Worm (Caenorhabditis elegans) whole organism, L2 larva: ENCODE measurements around the gene sra-8.

ENCODE experiments used
- F13H6.1 ChIP-seq: sonication (generic microtip); optimal IDR thresholded peaks from 2 replicates; lab custom pipeline; 2016; ENCODE audit warnings: missing genetic modification characterization, missing compliant biosample characterization
- R02D3.7 ChIP-seq: fragments of 150-350 bp; optimal IDR thresholded peaks from 2 replicates; lab custom pipeline; 2014; ENCODE audit warnings: missing biosample characterization, missing genetic modification characterization
- Y55F3AM.14 ChIP-seq: fragments of 200-800 bp; sonication (Bioruptor generic); optimal IDR thresholded peaks from 2 replicates; lab custom pipeline; 2018; ENCODE audit warnings: mild to moderate bottlenecking, missing genetic modification characterization, missing compliant biosample characterization
- ZK546.5 ChIP-seq: sonication (generic microtip); optimal IDR thresholded peaks from 2 replicates; lab custom pipeline; 2017; ENCODE audit warnings: missing biosample characterization, missing genetic modification characterization
- aly-2 ChIP-seq: fragments of 150-350 bp; optimal IDR thresholded peaks from 2 replicates; lab custom pipeline; 2014; ENCODE audit warnings: missing biosample characterization, missing genetic modification characterization
- ama-1 ChIP-seq: fragments of 150-350 bp; optimal IDR thresholded peaks from 2 replicates; lab custom pipeline; 2018; ENCODE audit warnings: inconsistent platforms
- blmp-1 ChIP-seq: sonication (generic microtip); optimal IDR thresholded peaks from 2 replicates; lab custom pipeline; 2017; ENCODE audit warnings: missing genetic modification characterization, mild to moderate bottlenecking, missing compliant biosample characterization, antibody characterized with exemption, moderate library complexity; ENCODE audit not compliant: insufficient read depth
- ceh-16 ChIP-seq: fragments of 150-350 bp; optimal IDR thresholded peaks from 2 replicates; lab custom pipeline; 2014; ENCODE audit warnings: missing biosample characterization, missing genetic modification characterization
- ceh-82 ChIP-seq: fragments of 150-350 bp; optimal IDR thresholded peaks from 2 replicates; lab custom pipeline; 2014; ENCODE audit warnings: missing biosample characterization, missing genetic modification characterization
- elt-1 ChIP-seq: fragments of 150-350 bp; optimal IDR thresholded peaks from 2 replicates; lab custom pipeline; 2014; ENCODE audit warnings: missing biosample characterization, missing genetic modification characterization
- elt-3 ChIP-seq: sonication (generic microtip); optimal IDR thresholded peaks from 2 replicates; lab custom pipeline; 2017; ENCODE audit warnings: missing biosample characterization, missing genetic modification characterization
- fos-1 ChIP-seq: fragments of 150-350 bp; optimal IDR thresholded peaks from 2 replicates; lab custom pipeline; 2014; ENCODE audit warnings: missing biosample characterization, missing genetic modification characterization
- gmeb-1 ChIP-seq: fragments of 150-350 bp; optimal IDR thresholded peaks from 2 replicates; lab custom pipeline; 2014; ENCODE audit warnings: missing biosample characterization, missing genetic modification characterization
- lin-39 ChIP-seq: fragments of 150-350 bp; optimal IDR thresholded peaks from 2 replicates; lab custom pipeline; 2014; ENCODE audit warnings: missing biosample characterization, missing genetic modification reagents, missing genetic modification characterization
- lsy-2 ChIP-seq, 2 experiments: fragments of 150-350 bp in 1 of 2; sonication (generic microtip) in 1 of 2; optimal IDR thresholded peaks; 2 replicates each; lab custom pipeline; 2014 to 2017; ENCODE audit warnings: missing biosample characterization in 2 of 2, missing genetic modification characterization in 2 of 2
- mab-5 ChIP-seq: fragments of 150-350 bp; optimal IDR thresholded peaks from 2 replicates; lab custom pipeline; 2014; ENCODE audit warnings: missing biosample characterization, missing genetic modification characterization
- mbf-1 ChIP-seq: sonication (generic microtip); optimal IDR thresholded peaks from 2 replicates; lab custom pipeline; 2017; ENCODE audit warnings: missing biosample characterization, missing genetic modification characterization
- mdl-1 ChIP-seq, 2 experiments: fragments of 150-350 bp in 1 of 2; sonication (generic microtip) in 1 of 2; optimal IDR thresholded peaks; 2 replicates each; lab custom pipeline; 2017; ENCODE audit warnings: missing biosample characterization in 2 of 2, missing genetic modification characterization in 2 of 2
- nhr-12 ChIP-seq: fragments of 150-350 bp; optimal IDR thresholded peaks from 2 replicates; lab custom pipeline; 2014; ENCODE audit warnings: missing biosample characterization, missing genetic modification characterization
- nhr-129 ChIP-seq: fragments of 150-350 bp; optimal IDR thresholded peaks from 2 replicates; lab custom pipeline; 2014; ENCODE audit warnings: missing biosample characterization, missing genetic modification characterization
- nhr-21 ChIP-seq: fragments of 150-350 bp; optimal IDR thresholded peaks from 2 replicates; lab custom pipeline; 2014; ENCODE audit warnings: missing biosample characterization, missing genetic modification characterization
- nhr-25 ChIP-seq: fragments of 150-350 bp; sonication (generic microtip); optimal IDR thresholded peaks from 3 replicates; lab custom pipeline; 2014; ENCODE audit warnings: missing biosample characterization, missing genetic modification characterization
- nhr-77 ChIP-seq: fragments of 150-350 bp; optimal IDR thresholded peaks from 2 replicates; lab custom pipeline; 2014; ENCODE audit warnings: missing biosample characterization, missing genetic modification characterization
- peb-1 ChIP-seq: fragments of 150-350 bp; optimal IDR thresholded peaks from 2 replicates; lab custom pipeline; 2014; ENCODE audit warnings: missing biosample characterization, missing genetic modification characterization
- sem-4 ChIP-seq: fragments of 150-350 bp; optimal IDR thresholded peaks from 2 replicates; lab custom pipeline; 2014; ENCODE audit warnings: missing biosample characterization, missing genetic modification reagents, missing genetic modification characterization
- skn-1 ChIP-seq: sonication (generic microtip); optimal IDR thresholded peaks from 2 replicates; lab custom pipeline; 2017; ENCODE audit warnings: missing biosample characterization, missing genetic modification characterization
- sma-9 ChIP-seq, 2 experiments: fragments of 150-350 bp in 1 of 2; sonication (generic microtip) in 1 of 2; optimal IDR thresholded peaks; 2 replicates each; lab custom pipeline; 2014 to 2016; ENCODE audit warnings: missing genetic modification characterization in 2 of 2, mild to moderate bottlenecking in 1 of 2, missing biosample characterization in 1 of 2, missing compliant biosample characterization in 1 of 2, missing genetic modification reagents in 1 of 2, moderate library complexity in 1 of 2
- snpc-4 ChIP-seq: fragments of 150-350 bp; optimal IDR thresholded peaks from 2 replicates; lab custom pipeline; 2014; ENCODE audit warnings: missing biosample characterization, missing genetic modification characterization
- unc-39 ChIP-seq: fragments of 150-350 bp; optimal IDR thresholded peaks from 2 replicates; lab custom pipeline; 2014; ENCODE audit warnings: missing biosample characterization, missing genetic modification characterization
- unc-55 ChIP-seq: fragments of 150-350 bp; sonication (generic microtip); optimal IDR thresholded peaks from 3 replicates; lab custom pipeline; 2014; ENCODE audit warnings: missing biosample characterization, missing genetic modification reagents, missing genetic modification characterization
- unc-62 ChIP-seq: fragments of 150-350 bp; optimal IDR thresholded peaks from 2 replicates; lab custom pipeline; 2014; ENCODE audit warnings: missing biosample characterization, missing genetic modification reagents, missing genetic modification characterization
- zag-1 ChIP-seq: fragments of 150-350 bp; optimal IDR thresholded peaks from 2 replicates; lab custom pipeline; 2014; ENCODE audit warnings: missing biosample characterization, missing genetic modification characterization
- ztf-1 ChIP-seq: fragments of 200-800 bp; sonication (Bioruptor generic); conservative IDR thresholded peaks from 2 replicates; pipeline ENCODE4 v1.3.6; 2022; ENCODE audit warnings: missing genetic modification characterization, missing compliant biosample characterization
- ztf-11 ChIP-seq: sonication (generic microtip); optimal IDR thresholded peaks from 2 replicates; lab custom pipeline; 2017; ENCODE audit warnings: missing biosample characterization, missing genetic modification characterization
- ztf-4 ChIP-seq: fragments of 150-350 bp; optimal IDR thresholded peaks from 2 replicates; lab custom pipeline; 2014; ENCODE audit warnings: missing biosample characterization, missing genetic modification characterization

Gene sra-8

DNA sequence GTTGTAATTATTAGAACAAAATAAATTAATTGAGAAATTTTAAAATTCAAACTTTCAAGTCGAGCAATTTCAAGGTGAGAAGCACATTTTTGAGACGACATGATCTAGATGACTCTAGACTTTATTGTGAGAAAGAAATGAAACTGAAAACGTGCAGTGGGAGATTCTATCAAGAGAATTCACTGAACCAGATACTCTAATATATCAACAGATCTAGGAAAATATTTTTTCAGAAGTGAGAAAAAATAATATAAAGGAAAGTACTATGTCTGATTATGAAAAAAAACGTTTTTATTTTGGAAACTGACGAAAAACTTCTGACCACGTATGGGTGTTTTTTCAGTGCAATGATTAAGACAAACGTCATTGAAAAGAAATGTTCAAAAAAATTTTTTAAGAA is 3.2 kb downstream of the sra-8 start, which contains the start of gene sra-3:
sra-3 (minus strand) TSS at position 101 of the 400 bp plus-strand sequence.
- no peak for TF ChIP-seq sem-4 (tag; lab: Kevin White, UChicago)
- TF ChIP-seq Y55F3AM.14: no peak
- TF ChIP-seq fos-1 (tag; lab: Kevin White, UChicago): no peak
- no peak for TF ChIP-seq nhr-25 (tag; lab: Kevin White, UChicago)

DNA sequence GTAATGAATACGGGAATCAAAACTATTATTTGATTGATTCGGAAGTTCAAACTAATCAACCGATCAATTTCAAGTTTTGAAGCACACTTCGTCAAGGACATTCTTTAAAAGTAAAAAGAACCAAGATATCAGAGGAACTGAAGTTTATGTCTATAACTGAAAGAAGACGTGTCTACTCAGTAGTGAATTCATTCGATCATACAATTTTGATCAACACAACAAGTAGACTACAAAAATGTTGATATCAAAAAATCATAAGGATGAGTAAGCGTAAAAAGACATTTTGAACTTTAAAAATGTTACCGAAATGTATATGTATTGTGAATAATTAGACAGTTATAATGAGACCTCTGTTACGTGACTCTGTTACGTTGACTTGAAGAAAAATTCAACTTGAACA is 5.3 kb downstream of the sra-8 start, which contains the start of gene sra-4:
sra-4 (minus strand) TSS at position 101 of the 400 bp plus-strand sequence.
- TF ChIP-seq unc-55 (GFP tag; lab: Kevin White, UChicago) (no peak), mdl-1 (tag; optimal IDR thresholded peaks at IDR 0.05; lab: Kevin White, UChicago) (no peak), elt-3 (tag; lab: Kevin White, UChicago) (no peak), ZK546.5 (tag; lab: Kevin White, UChicago) (no peak), peb-1 (tag; lab: Kevin White, UChicago) (no peak), nhr-21 (tag; lab: Kevin White, UChicago) (no peak), nhr-25 (tag; lab: Kevin White, UChicago) (no peak), unc-39 (tag; lab: Kevin White, UChicago) (no peak), R02D3.7 (no peak), ceh-16 (tag; lab: Kevin White, UChicago) (no peak), nhr-12 (tag; lab: Kevin White, UChicago) (no peak), skn-1 (tag; lab: Kevin White, UChicago) (no peak), mab-5 (tag; lab: Kevin White, UChicago) (no peak), nhr-129 (tag; lab: Kevin White, UChicago) (no peak), sma-9 (GFP tag; optimal IDR thresholded peaks at IDR 0.05; lab: Kevin White, UChicago) (no peak), sma-9 (tag; optimal IDR thresholded peaks at IDR 0.05; lab: Kevin White, UChicago) (no peak), ama-1 (lab: Kevin White, UChicago) (no peak), blmp-1 (tag; lab: Kevin White, UChicago) (no peak)

DNA sequence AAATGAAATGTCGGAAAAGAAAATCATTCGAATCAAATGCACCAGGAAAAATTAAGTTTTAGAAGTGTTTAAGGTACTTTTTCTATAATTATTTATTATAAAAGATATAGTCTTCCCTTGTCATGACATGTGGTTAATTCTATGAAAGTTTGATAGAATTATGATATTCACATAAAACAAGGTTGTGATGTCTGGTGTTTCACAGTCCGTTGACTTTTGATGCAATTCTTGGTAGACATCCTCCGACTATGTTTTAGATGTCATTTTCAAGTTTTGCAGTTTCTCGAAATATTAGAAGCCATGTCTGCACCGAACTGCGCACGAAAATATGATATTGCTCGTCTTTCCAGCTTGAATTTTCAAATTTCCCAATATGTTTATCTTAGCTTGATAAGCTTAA is 6.9 kb downstream of the sra-8 start, which contains the start of gene sra-7:
sra-7 (plus strand) TSS at position 301 of the 400 bp plus-strand sequence.
- TF ChIP-seq Y55F3AM.14 (no peak), unc-39 (tag; lab: Kevin White, UChicago) (no peak), aly-2 (tag; lab: Kevin White, UChicago) (no peak), nhr-21 (tag; lab: Kevin White, UChicago) (no peak), sem-4 (tag; lab: Kevin White, UChicago) (no peak), ceh-16 (tag; lab: Kevin White, UChicago) (no peak), ztf-11 (no peak), F13H6.1 (no peak), R02D3.7 (no peak), gmeb-1 (tag; lab: Kevin White, UChicago) (no peak), ztf-1 (no peak), elt-1 (tag; lab: Kevin White, UChicago) (no peak)

DNA sequence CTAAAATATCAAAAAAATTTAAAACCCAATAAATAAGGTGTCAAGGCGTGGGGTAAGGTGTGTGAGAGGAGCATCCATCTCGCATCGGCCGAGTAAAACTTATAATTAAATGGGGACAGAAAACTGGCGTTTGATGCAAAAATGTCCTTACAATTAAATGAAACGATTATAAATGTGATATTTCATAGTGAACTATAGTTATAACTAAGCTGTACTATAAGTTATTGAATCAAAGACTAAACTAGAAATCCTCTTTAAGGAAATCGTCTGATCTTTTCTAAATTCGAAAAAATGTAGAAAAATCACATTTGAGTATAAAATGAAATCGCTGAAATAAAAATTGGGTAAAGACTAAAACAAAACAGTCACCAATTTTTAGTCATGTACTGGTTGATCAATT is 13.2 kb downstream of the sra-8 start, which contains the start of gene sra-6:
sra-6 (minus strand) TSS at position 101 of the 400 bp plus-strand sequence.
- TF ChIP-seq ceh-16 (tag; lab: Kevin White, UChicago) (no peak), Y55F3AM.14 (no peak), lsy-2 (tag; optimal IDR thresholded peaks at IDR 0.05; lab: Kevin White, UChicago) (no peak), fos-1 (tag; lab: Kevin White, UChicago) (no peak), nhr-129 (tag; lab: Kevin White, UChicago) (no peak), nhr-21 (tag; lab: Kevin White, UChicago) (no peak), ztf-4 (tag; lab: Kevin White, UChicago) (no peak), nhr-77 (tag; lab: Kevin White, UChicago) (no peak), peb-1 (tag; lab: Kevin White, UChicago) (no peak), ceh-82 (tag; lab: Kevin White, UChicago) (no peak), unc-62 (GFP tag; lab: Kevin White, UChicago) (no peak), R02D3.7 (no peak), zag-1 (tag; lab: Kevin White, UChicago) (no peak), mbf-1 (tag; lab: Kevin White, UChicago) (no peak), aly-2 (tag; lab: Kevin White, UChicago) (no peak), snpc-4 (tag; lab: Kevin White, UChicago) (no peak), mdl-1 (tag; optimal IDR thresholded peaks at IDR 0.05; lab: Kevin White, UChicago) (no peak), lin-39 (tag; lab: Kevin White, UChicago) (no peak), gmeb-1 (tag; lab: Kevin White, UChicago) (no peak), elt-1 (tag; lab: Kevin White, UChicago) (no peak)
